Worm (Caenorhabditis elegans): ENCODE measurements around the gene taf-8.

Gene taf-8

ce11 chrII:9636300-9636699, 32.8 kb upstream of the taf-8 start, which contains the start of gene ZK1307.7:
ZK1307.7 (plus strand) TSS chrII:9636600.
- TF ChIP-seq lin-15B (tag; optimal IDR thresholded peaks at IDR 0.05) (no peak), ceh-28 (tag; optimal IDR thresholded peaks at IDR 0.05) (no peak), zag-1 (tag; optimal IDR thresholded peaks at IDR 0.05) (no peak), elt-1 (tag; optimal IDR thresholded peaks at IDR 0.05) (no peak), sea-2 (GFP tag; optimal IDR thresholded peaks at IDR 0.05) (no peak)

ce11 chrII:9644438-9644837, 24.7 kb upstream of the taf-8 start, which contains the start of gene fzr-1:
fzr-1 (minus strand) TSS chrII:9644466.
- TF ChIP-seq nhr-43 (tag; optimal IDR thresholded peaks at IDR 0.05; ENCODE audit: poor library complexity, severe bottlenecking), result no peak
- no peak for TF ChIP-seq hmg-11 (tag; optimal IDR thresholded peaks at IDR 0.05)
- no peak for TF ChIP-seq daf-12 (tag; optimal IDR thresholded peaks at IDR 0.05)
- peak; percentile 24 for TF ChIP-seq nhr-23 (tag; optimal IDR thresholded peaks at IDR 0.05)
- no peak for TF ChIP-seq fos-1 (tag; optimal IDR thresholded peaks at IDR 0.05)

- TF ChIP-seq hmg-11 (tag; optimal IDR thresholded peaks at IDR 0.05) (no peak), eor-1 (tag; optimal IDR thresholded peaks at IDR 0.05) (no peak), elt-1 (tag; optimal IDR thresholded peaks at IDR 0.05) (peak; percentile 96), zag-1 (tag; optimal IDR thresholded peaks at IDR 0.05) (no peak), nhr-25 (tag; optimal IDR thresholded peaks at IDR 0.05) (peak; percentile 58), lsy-12 (tag; optimal IDR thresholded peaks at IDR 0.05) (no peak), pqm-1 (tag; optimal IDR thresholded peaks at IDR 0.05) (peak; percentile 72), R02D3.7 (tag; optimal IDR thresholded peaks at IDR 0.05) (no peak), snpc-4 (tag; optimal IDR thresholded peaks at IDR 0.05) (no peak), ama-1 (optimal IDR thresholded peaks at IDR 0.05) (no peak), nhr-67 (tag; optimal IDR thresholded peaks at IDR 0.05) (no peak), nhr-237 (tag; optimal IDR thresholded peaks at IDR 0.05) (no peak), mdl-1 (tag; optimal IDR thresholded peaks at IDR 0.05) (no peak), mml-1 (tag; optimal IDR thresholded peaks at IDR 0.05) (no peak), nhr-77 (tag; optimal IDR thresholded peaks at IDR 0.05) (no peak), ceh-16 (tag; optimal IDR thresholded peaks at IDR 0.05) (peak; percentile 7), egl-5 (tag; optimal IDR thresholded peaks at IDR 0.05) (no peak), nhr-11 (tag; optimal IDR thresholded peaks at IDR 0.05) (no peak), unc-39 (tag; optimal IDR thresholded peaks at IDR 0.05) (no peak), nfya-1 (tag; optimal IDR thresholded peaks at IDR 0.05; ENCODE audit: insufficient read depth) (no peak), nhr-23 (tag; optimal IDR thresholded peaks at IDR 0.05) (no peak), pha-4 (tag; optimal IDR thresholded peaks at IDR 0.05) (peak; percentile 31), fkh-2 (tag; optimal IDR thresholded peaks at IDR 0.05) (no peak), elt-3 (tag; optimal IDR thresholded peaks at IDR 0.05) (no peak), aly-2 (tag; optimal IDR thresholded peaks at IDR 0.05) (no peak), tbx-2 (tag; optimal IDR thresholded peaks at IDR 0.05) (no peak), ceh-28 (tag; optimal IDR thresholded peaks at IDR 0.05) (no peak), elt-2 (tag; optimal IDR thresholded peaks at IDR 0.05) (peak; percentile 70), ZK546.5 (tag; optimal IDR thresholded peaks at IDR 0.05) (no peak), lin-15B (tag; optimal IDR thresholded peaks at IDR 0.05) (no peak), lin-39 (tag; optimal IDR thresholded peaks at IDR 0.05) (no peak), ztf-11 (tag; optimal IDR thresholded peaks at IDR 0.05) (no peak), ztf-4 (tag; optimal IDR thresholded peaks at IDR 0.05) (no peak), ceh-82 (tag; optimal IDR thresholded peaks at IDR 0.05) (no peak), nhr-28 (tag; optimal IDR thresholded peaks at IDR 0.05) (no peak), fkh-10 (GFP tag; optimal IDR thresholded peaks at IDR 0.05) (no peak)
These were observed 24.0 kb upstream of the taf-8 start for ce11 chrII:9644940-9645634.

All from whole organism, L3 larva.